Worm (Caenorhabditis elegans): ENCODE measurements around the gene ddp-1.

ddp-1 gene

DNA sequence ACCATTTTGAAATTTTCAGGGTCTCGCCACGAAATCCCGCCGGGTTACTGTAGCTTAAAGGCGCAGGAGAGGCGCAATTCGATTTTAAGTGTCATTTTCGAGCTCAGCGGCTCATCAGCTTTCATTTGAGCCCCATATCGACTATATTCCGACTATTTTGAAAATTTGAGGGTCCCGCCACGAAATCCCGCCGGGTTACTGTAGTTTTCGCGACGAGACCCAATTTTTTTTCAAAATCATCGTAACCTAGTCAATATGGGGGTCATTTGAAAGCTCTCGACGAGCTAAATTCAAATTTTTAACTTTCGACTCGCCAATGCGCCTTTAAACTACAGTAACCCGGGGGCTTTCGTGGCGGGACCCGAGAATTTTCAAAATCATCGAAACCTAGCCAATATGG is 17.5 kb downstream of the ddp-1 start:
- no peak for TF ChIP-seq cebp-1 (GFP tag; IDR thresholded peaks at IDR 0.05)
- peak; percentile 0 for TF ChIP-seq cebp-1 (tag; optimal IDR thresholded peaks at IDR 0.05)
- peak; percentile 59 for TF ChIP-seq lsl-1 (GFP tag; optimal IDR thresholded peaks at IDR 0.05)
- TF ChIP-seq dox-1 (GFP tag; IDR thresholded peaks at IDR 0.05): 0 out of 2 replicates have a peak, but pooled peaks have one; percentile 18
- TF ChIP-seq sea-2 (GFP tag; IDR thresholded peaks at IDR 0.05): no peak
- 0 out of 2 replicates have a peak, but pooled peaks have one; percentile 15 for TF ChIP-seq lin-26 (GFP tag; IDR thresholded peaks at IDR 0.05)
- TF ChIP-seq hmg-1.2 (GFP tag; IDR thresholded peaks at IDR 0.05): 0 out of 2 replicates have a peak, but pooled peaks have one; percentile 8
- TF ChIP-seq F33H1.4 (GFP tag; IDR thresholded peaks at IDR 0.05): peak; percentile 69
- TF ChIP-seq K12H6.12 (tag; optimal IDR thresholded peaks at IDR 0.05): no peak

DNA sequence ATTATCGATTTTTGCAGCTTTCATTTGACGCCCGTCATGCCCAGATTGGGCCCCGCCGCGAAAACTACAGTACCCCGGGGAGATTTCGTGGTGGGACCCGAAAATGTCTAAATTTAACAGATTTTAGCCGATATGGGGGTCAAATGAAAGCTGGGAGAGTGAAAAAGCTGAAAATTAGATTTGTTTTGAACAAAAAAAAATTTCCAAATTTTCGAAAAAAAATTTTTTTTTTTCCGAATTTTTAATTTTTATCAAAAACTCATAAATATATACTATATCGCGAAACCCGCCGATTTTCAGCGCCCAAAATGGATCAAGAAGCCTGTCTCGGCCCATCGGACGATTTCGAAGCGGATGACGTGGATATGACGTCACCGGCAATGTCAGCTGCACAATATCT is 18.4 kb downstream of the ddp-1 start, which contains the start of gene smi-1:
Gene smi-1, plus strand, starts transcription at position 301 of the 400 bp plus-strand sequence.
- TF ChIP-seq attf-6 (GFP tag; IDR thresholded peaks at IDR 0.05) (no peak), rec-8 (tag; optimal IDR thresholded peaks at IDR 0.05) (no peak), zfh-2 (GFP tag; conservative IDR thresholded peaks at IDR 0.05) (0 out of 2 replicates have a peak, but pooled peaks have one; percentile 18), chd-7 (tag; optimal IDR thresholded peaks at IDR 0.05) (no peak), akir-1 (GFP tag; optimal IDR thresholded peaks at IDR 0.05) (no peak), F55B11.4 (tag; optimal IDR thresholded peaks at IDR 0.05; ENCODE audit: borderline replicate concordance, insufficient read depth) (no peak), F52B5.7 (tag; optimal IDR thresholded peaks at IDR 0.05) (no peak), ets-4 (GFP tag; optimal IDR thresholded peaks at IDR 0.05) (no peak)

DNA sequence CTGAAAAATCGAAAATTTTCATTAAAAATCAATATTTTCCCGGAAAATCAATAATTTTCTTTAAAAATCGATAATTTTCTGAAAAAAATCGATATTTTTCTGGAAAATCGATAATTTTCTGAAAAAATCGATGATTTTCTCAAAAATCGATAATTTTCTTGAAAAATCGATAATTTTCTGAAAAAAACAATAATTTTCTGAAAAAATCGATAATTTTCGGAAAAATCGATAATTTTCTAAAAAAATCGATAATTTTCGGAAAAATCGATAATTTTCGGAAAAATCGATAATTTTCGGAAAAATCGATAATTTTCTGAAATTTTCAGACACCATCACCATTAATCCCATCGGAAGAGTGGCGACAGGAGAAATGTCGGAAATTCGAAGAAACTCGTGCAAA is 19.2 kb downstream of the ddp-1 start:
- no peak for TF ChIP-seq madf-3 (GFP tag; IDR thresholded peaks at IDR 0.05)
- TF ChIP-seq attf-3 (GFP tag; conservative IDR thresholded peaks at IDR 0.05): no peak
- TF ChIP-seq athp-1 (tag; optimal IDR thresholded peaks at IDR 0.05): no peak
- no peak for TF ChIP-seq ztf-26 (tag; optimal IDR thresholded peaks at IDR 0.05)
- no peak for TF ChIP-seq nhr-80 (tag; optimal IDR thresholded peaks at IDR 0.05)
- no peak for TF ChIP-seq ztf-6 (GFP tag; IDR thresholded peaks at IDR 0.05)

DNA sequence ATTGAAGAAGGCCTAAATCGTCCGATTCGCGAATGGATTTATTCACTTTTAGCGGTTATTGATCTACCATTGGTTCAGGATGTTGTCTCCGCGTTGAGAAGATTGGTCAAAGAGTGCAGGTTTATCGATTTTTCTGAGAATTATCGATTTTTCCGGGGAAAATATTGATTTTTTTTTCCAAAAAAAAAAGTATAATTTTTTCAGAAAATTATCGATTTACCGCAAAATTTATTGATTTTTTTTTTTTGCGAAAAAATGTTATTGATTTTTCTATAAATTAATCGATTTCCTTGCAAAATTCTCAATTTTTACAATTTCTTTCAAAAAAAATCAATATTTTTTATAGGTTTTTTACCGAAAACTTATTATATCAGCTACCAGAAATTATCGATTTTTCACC is 20.5 kb downstream of the ddp-1 start:
- no peak for TF ChIP-seq B0019.2 (GFP tag; conservative IDR thresholded peaks at IDR 0.05)
- TF ChIP-seq hsf-1 (GFP tag; IDR thresholded peaks at IDR 0.05): no peak
- no peak for TF ChIP-seq attf-6 (GFP tag; IDR thresholded peaks at IDR 0.05)
- no peak for TF ChIP-seq ccch-3 (GFP tag; optimal IDR thresholded peaks at IDR 0.05)
- no peak for TF ChIP-seq F23B12.7 (tag; optimal IDR thresholded peaks at IDR 0.05; ENCODE audit: insufficient read depth)
- TF ChIP-seq attf-5 (GFP tag; optimal IDR thresholded peaks at IDR 0.05): no peak
- no peak for TF ChIP-seq hlh-12 (tag; optimal IDR thresholded peaks at IDR 0.05)
- TF ChIP-seq somi-1 (GFP tag; optimal IDR thresholded peaks at IDR 0.05): no peak
- no peak for TF ChIP-seq athp-1 (tag; optimal IDR thresholded peaks at IDR 0.05)
- TF ChIP-seq bed-1 (GFP tag; IDR thresholded peaks at IDR 0.05): no peak
- TF ChIP-seq lsy-27 (tag; optimal IDR thresholded peaks at IDR 0.05; ENCODE audit: borderline replicate concordance, insufficient read depth): no peak
- TF ChIP-seq D2030.7 (GFP tag; IDR thresholded peaks at IDR 0.05): no peak
- no peak for TF ChIP-seq rcor-1 (GFP tag; IDR thresholded peaks at IDR 0.05)
- TF ChIP-seq snpc-1.3 (tag; optimal IDR thresholded peaks at IDR 0.05; ENCODE audit: insufficient read depth): no peak
- no peak for TF ChIP-seq ztf-6 (GFP tag; IDR thresholded peaks at IDR 0.05)
- TF ChIP-seq madf-3 (GFP tag; IDR thresholded peaks at IDR 0.05): no peak
- TF ChIP-seq F49E8.2 (tag; optimal IDR thresholded peaks at IDR 0.05; ENCODE audit: insufficient read depth): no peak
- no peak for TF ChIP-seq Y53F4B.3 (GFP tag; IDR thresholded peaks at IDR 0.05)
